Fruit fly (Drosophila melanogaster) whole organism: ENCODE measurements around the gene fng.

ENCODE experiments used
- CG8478 ChIP-seq: fragments of >200 bp; optimal IDR thresholded peaks from 2 replicates; lab custom pipeline; 2018; ENCODE audit warnings: inconsistent platforms
- Dll ChIP-seq: fragments of >200 bp; optimal IDR thresholded peaks from 2 replicates; lab custom pipeline; 2017
- EcR ChIP-seq, 2 experiments: fragments of >200 bp; optimal IDR thresholded peaks; 2 replicates each; lab custom pipeline; 2017; ENCODE audit warnings: missing biosample characterization in 2 of 2, missing genetic modification characterization in 2 of 2, missing genetic modification reagents in 2 of 2
- pan ChIP-seq: fragments of >200 bp; optimal IDR thresholded peaks from 2 replicates; lab custom pipeline; 2017
- psq ChIP-seq: fragments of >200 bp; optimal IDR thresholded peaks from 2 replicates; lab custom pipeline; 2017
- usp ChIP-seq: fragments of >200 bp; optimal IDR thresholded peaks from 2 replicates; lab custom pipeline; 2017; ENCODE audit warnings: missing biosample characterization, missing genetic modification characterization, mixed read lengths

Gene fng

dm6 chr3L:20905495-20905894 lies 43.8 kb downstream of the fng start, which contains the start of gene CG11458:
CG11458 (plus strand) TSS chr3L:20905795.
- no peak for TF ChIP-seq usp (GFP tag; lab: Kevin White, UChicago)
- TF ChIP-seq psq, result no peak
- TF ChIP-seq pan (lab: Kevin White, UChicago), result no peak
- no peak for TF ChIP-seq EcR (GFP tag; optimal IDR thresholded peaks at IDR 0.05; lab: Kevin White, UChicago)
- no peak for TF ChIP-seq CG8478 (lab: Kevin White, UChicago)
- TF ChIP-seq Dll (lab: Kevin White, UChicago), result no peak

- TF ChIP-seq EcR (GFP tag; optimal IDR thresholded peaks at IDR 0.05; lab: Kevin White, UChicago) (no peak), CG8478 (lab: Kevin White, UChicago) (no peak), pan (lab: Kevin White, UChicago) (no peak), usp (GFP tag; lab: Kevin White, UChicago) (no peak), Dll (lab: Kevin White, UChicago) (no peak), psq (no peak)
Observed at dm6 chr3L:20900996-20901395, 48.3 kb downstream of the fng start.

dm6 chr3L:20897317-20897716 lies 52.0 kb downstream of the fng start, which contains the start of the genes Sfp77F and CG43931:
Sfp77F (minus strand) TSS chr3L:20897417.
CG43931 (plus strand) TSS chr3L:20897557.
- TF ChIP-seq Dll (lab: Kevin White, UChicago) (no peak), EcR (GFP tag; optimal IDR thresholded peaks at IDR 0.05; lab: Kevin White, UChicago) (no peak), psq (no peak), CG8478 (lab: Kevin White, UChicago) (no peak), pan (lab: Kevin White, UChicago) (no peak), usp (GFP tag; lab: Kevin White, UChicago) (no peak)

dm6 chr3L:20885172-20885571 lies 64.1 kb downstream of the fng start, which contains the start of gene CG32432:
CG32432 (minus strand) TSS chr3L:20885188.
- TF ChIP-seq usp (GFP tag; lab: Kevin White, UChicago) (no peak), CG8478 (lab: Kevin White, UChicago) (no peak), pan (lab: Kevin White, UChicago) (no peak), Dll (lab: Kevin White, UChicago) (no peak), EcR (GFP tag; optimal IDR thresholded peaks at IDR 0.05; lab: Kevin White, UChicago) (no peak), psq (no peak)

- no peak for TF ChIP-seq usp (GFP tag; lab: Kevin White, UChicago)
- TF ChIP-seq psq, result no peak
- no peak for TF ChIP-seq pan (lab: Kevin White, UChicago)
- no peak for TF ChIP-seq EcR (GFP tag; optimal IDR thresholded peaks at IDR 0.05; lab: Kevin White, UChicago)
- TF ChIP-seq CG8478 (lab: Kevin White, UChicago), result no peak
- TF ChIP-seq Dll (lab: Kevin White, UChicago), result no peak
Observed at dm6 chr3L:20883969-20884368, 65.3 kb downstream of the fng start.
